Worm (Caenorhabditis elegans) whole organism, late embryonic: ENCODE data around the gene daf-18.

Source experiments
- C08G9.2 ChIP-seq: sonication (generic microtip); optimal IDR thresholded peaks from 2 replicates; lab custom pipeline; 2016; ENCODE audit warnings: mild to moderate bottlenecking, missing genetic modification characterization, moderate library complexity, missing compliant biosample characterization
- C38D4.7 ChIP-seq: fragments of 200-800 bp; sonication (Bioruptor generic); optimal IDR thresholded peaks from 2 replicates; lab custom pipeline; 2018; ENCODE audit warnings: mild to moderate bottlenecking, missing genetic modification characterization, moderate library complexity, missing compliant biosample characterization
- F13H6.1 ChIP-seq: sonication (generic microtip); optimal IDR thresholded peaks from 2 replicates; lab custom pipeline; 2016; ENCODE audit warnings: missing genetic modification characterization, missing compliant biosample characterization
- K09A11.1 ChIP-seq: sonication (generic microtip); optimal IDR thresholded peaks from 2 replicates; lab custom pipeline; 2017; ENCODE audit warnings: antibody characterized with exemption, mild to moderate bottlenecking, missing genetic modification characterization, missing compliant biosample characterization; ENCODE audit not compliant: insufficient read depth
- ceh-14 ChIP-seq: sonication (generic microtip); optimal IDR thresholded peaks from 2 replicates; lab custom pipeline; 2016; ENCODE audit warnings: missing genotype, missing genetic modification characterization, missing compliant biosample characterization
- ceh-18 ChIP-seq: sonication (generic microtip); optimal IDR thresholded peaks from 2 replicates; lab custom pipeline; 2016; ENCODE audit warnings: missing genetic modification characterization, missing compliant biosample characterization
- ceh-19 ChIP-seq: fragments of 200-800 bp; sonication (Bioruptor generic); optimal IDR thresholded peaks from 2 replicates; lab custom pipeline; 2018; ENCODE audit warnings: mild to moderate bottlenecking, missing genetic modification characterization, missing compliant biosample characterization
- ceh-2 ChIP-seq: sonication (generic microtip); optimal IDR thresholded peaks from 2 replicates; lab custom pipeline; 2016; ENCODE audit warnings: missing genotype, missing genetic modification characterization, missing compliant biosample characterization
- ceh-31 ChIP-seq: sonication (generic microtip); optimal IDR thresholded peaks from 2 replicates; lab custom pipeline; 2016; ENCODE audit warnings: missing genetic modification characterization, missing compliant biosample characterization
- ceh-34 ChIP-seq: sonication (generic microtip); optimal IDR thresholded peaks from 2 replicates; lab custom pipeline; 2016; ENCODE audit warnings: mild to moderate bottlenecking, missing genetic modification characterization, missing compliant biosample characterization
- ceh-45 ChIP-seq: fragments of 200-800 bp; sonication (Bioruptor generic); IDR thresholded peaks from 2 replicates; pipeline ENCODE4 v1.3.6; 2022; ENCODE audit warnings: missing genetic modification reagents, missing genetic modification characterization, missing compliant biosample characterization
- ceh-48 ChIP-seq: sonication (generic microtip); optimal IDR thresholded peaks from 2 replicates; lab custom pipeline; 2016; ENCODE audit warnings: missing genetic modification characterization, inconsistent platforms, missing compliant biosample characterization
- ceh-6 ChIP-seq: fragments of 200-800 bp; sonication (Bioruptor generic); optimal IDR thresholded peaks from 2 replicates; lab custom pipeline; 2018; ENCODE audit warnings: mild to moderate bottlenecking, missing genetic modification characterization, missing compliant biosample characterization
- che-1 ChIP-seq: sonication (generic microtip); optimal IDR thresholded peaks from 2 replicates; lab custom pipeline; 2016; ENCODE audit warnings: mild to moderate bottlenecking, missing genetic modification characterization, missing compliant biosample characterization
- dmd-4 ChIP-seq: sonication (generic microtip); optimal IDR thresholded peaks from 2 replicates; lab custom pipeline; 2016; ENCODE audit warnings: borderline replicate concordance, missing genetic modification characterization, missing compliant biosample characterization
- dve-1 ChIP-seq: sonication (generic microtip); optimal IDR thresholded peaks from 2 replicates; lab custom pipeline; 2017; ENCODE audit warnings: antibody characterized with exemption, mild to moderate bottlenecking, missing genetic modification characterization, missing compliant biosample characterization
- elt-2 ChIP-seq: sonication (generic microtip); optimal IDR thresholded peaks from 2 replicates; lab custom pipeline; 2016; ENCODE audit warnings: missing genetic modification reagents, missing genetic modification characterization, missing compliant biosample characterization
- elt-4 ChIP-seq: sonication (generic microtip); optimal IDR thresholded peaks from 2 replicates; lab custom pipeline; 2016; ENCODE audit warnings: missing genetic modification characterization, missing compliant biosample characterization
- eyg-1 ChIP-seq: sonication (generic microtip); optimal IDR thresholded peaks from 2 replicates; lab custom pipeline; 2016; ENCODE audit warnings: missing genotype, missing genetic modification characterization, missing compliant biosample characterization
- fax-1 ChIP-seq: sonication (generic microtip); optimal IDR thresholded peaks from 2 replicates; lab custom pipeline; 2016; ENCODE audit warnings: missing genotype, missing genetic modification characterization, missing compliant biosample characterization
- fkh-6 ChIP-seq: sonication (generic microtip); optimal IDR thresholded peaks from 2 replicates; lab custom pipeline; 2016; ENCODE audit warnings: missing genetic modification characterization, missing compliant biosample characterization
- hlh-13 ChIP-seq: fragments of 200-800 bp; sonication (Bioruptor generic); optimal IDR thresholded peaks from 2 replicates; lab custom pipeline; 2018; ENCODE audit warnings: mild to moderate bottlenecking, missing genetic modification characterization, missing compliant biosample characterization
- hlh-15 ChIP-seq: sonication (generic microtip); optimal IDR thresholded peaks from 2 replicates; lab custom pipeline; 2016; ENCODE audit warnings: missing genetic modification characterization, missing compliant biosample characterization
- hlh-30 ChIP-seq: sonication (generic microtip); optimal IDR thresholded peaks from 2 replicates; lab custom pipeline; 2017; ENCODE audit warnings: antibody characterized with exemption, missing genetic modification characterization, missing compliant biosample characterization; ENCODE audit not compliant: insufficient read depth
- hlh-6 ChIP-seq: sonication (generic microtip); optimal IDR thresholded peaks from 2 replicates; lab custom pipeline; 2016; ENCODE audit warnings: missing genotype, missing genetic modification characterization, missing compliant biosample characterization
- lim-6 ChIP-seq: sonication (generic microtip); optimal IDR thresholded peaks from 2 replicates; lab custom pipeline; 2016; ENCODE audit warnings: missing genetic modification characterization, missing compliant biosample characterization
- mec-3 ChIP-seq: sonication (generic microtip); optimal IDR thresholded peaks from 2 replicates; lab custom pipeline; 2016; ENCODE audit warnings: borderline replicate concordance, missing genetic modification characterization, missing compliant biosample characterization
- nfya-1 ChIP-seq: sonication (generic microtip); optimal IDR thresholded peaks from 2 replicates; lab custom pipeline; 2017; ENCODE audit warnings: missing genetic modification characterization, mild to moderate bottlenecking, missing compliant biosample characterization, antibody characterized with exemption, moderate library complexity
- nhr-232 ChIP-seq: sonication (generic microtip); optimal IDR thresholded peaks from 2 replicates; lab custom pipeline; 2016; ENCODE audit warnings: missing genetic modification characterization, missing compliant biosample characterization
- pag-3 ChIP-seq: sonication (generic microtip); optimal IDR thresholded peaks from 2 replicates; lab custom pipeline; 2016; ENCODE audit warnings: missing compliant biosample characterization, missing genetic modification characterization, borderline replicate concordance
- pax-1 ChIP-seq: fragments of 150-350 bp; optimal IDR thresholded peaks from 2 replicates; lab custom pipeline; 2014; ENCODE audit warnings: missing biosample characterization, missing genetic modification characterization
- pha-2 ChIP-seq: sonication (generic microtip); optimal IDR thresholded peaks from 2 replicates; lab custom pipeline; 2017; ENCODE audit warnings: mild to moderate bottlenecking, missing genetic modification characterization, missing compliant biosample characterization
- pqm-1 ChIP-seq: sonication (generic microtip); optimal IDR thresholded peaks from 2 replicates; lab custom pipeline; 2016; ENCODE audit warnings: missing genetic modification characterization, missing compliant biosample characterization
- pros-1 ChIP-seq: fragments of 150-350 bp; optimal IDR thresholded peaks from 2 replicates; lab custom pipeline; 2014; ENCODE audit warnings: missing biosample characterization, missing genetic modification reagents, missing genetic modification characterization
- ref-2 ChIP-seq: sonication (generic microtip); optimal IDR thresholded peaks from 2 replicates; lab custom pipeline; 2016; ENCODE audit warnings: missing genetic modification characterization, missing compliant biosample characterization
- rnt-1 ChIP-seq: sonication (generic microtip); optimal IDR thresholded peaks from 2 replicates; lab custom pipeline; 2016; ENCODE audit warnings: missing genetic modification characterization, missing compliant biosample characterization
- sox-2 ChIP-seq: fragments of 200-800 bp; sonication (Bioruptor generic); IDR thresholded peaks from 2 replicates; pipeline ENCODE4 v1.3.6; 2022; ENCODE audit warnings: missing genetic modification reagents, missing genetic modification characterization, missing compliant biosample characterization
- sox-4 ChIP-seq: sonication (generic microtip); optimal IDR thresholded peaks from 2 replicates; lab custom pipeline; 2017; ENCODE audit warnings: mild to moderate bottlenecking, missing genetic modification characterization, inconsistent platforms, missing compliant biosample characterization
- syd-9 ChIP-seq: sonication (generic microtip); optimal IDR thresholded peaks from 2 replicates; lab custom pipeline; 2016; ENCODE audit warnings: mild to moderate bottlenecking, missing genetic modification characterization, moderate library complexity, missing compliant biosample characterization
- tbx-2 ChIP-seq: sonication (generic microtip); optimal IDR thresholded peaks from 2 replicates; lab custom pipeline; 2016; ENCODE audit warnings: missing genetic modification characterization, missing compliant biosample characterization
- tbx-7 ChIP-seq: sonication (generic microtip); optimal IDR thresholded peaks from 2 replicates; lab custom pipeline; 2016; ENCODE audit warnings: missing genotype, missing genetic modification characterization, missing compliant biosample characterization
- ttx-3 ChIP-seq: sonication (generic microtip); optimal IDR thresholded peaks from 2 replicates; lab custom pipeline; 2016; ENCODE audit warnings: missing genetic modification reagents, missing genetic modification characterization, missing compliant biosample characterization
- unc-3 ChIP-seq, 2 experiments: fragments of 200-800 bp in 1 of 2; sonication (Bioruptor generic) in 1 of 2; sonication (generic microtip) in 1 of 2; conservative IDR thresholded peaks in 1 of 2; optimal IDR thresholded peaks in 1 of 2; 2 replicates each; pipeline versions ENCODE4 v1.3.6 to Lab custom; 2016 to 2022; ENCODE audit warnings: missing compliant biosample characterization in 2 of 2, missing genetic modification characterization in 2 of 2, missing genetic modification reagents in 1 of 2
- unc-42 ChIP-seq: sonication (generic microtip); optimal IDR thresholded peaks from 2 replicates; lab custom pipeline; 2016; ENCODE audit warnings: missing genotype, missing genetic modification characterization, missing compliant biosample characterization
- unc-86 ChIP-seq: sonication (generic microtip); optimal IDR thresholded peaks from 2 replicates; lab custom pipeline; 2016; ENCODE audit warnings: missing genetic modification characterization, missing compliant biosample characterization
- zip-5 ChIP-seq: sonication (generic microtip); optimal IDR thresholded peaks from 2 replicates; lab custom pipeline; 2016; ENCODE audit warnings: missing genetic modification characterization, missing compliant biosample characterization
- ztf-16 ChIP-seq: sonication (generic microtip); optimal IDR thresholded peaks from 2 replicates; lab custom pipeline; 2017; ENCODE audit warnings: missing genetic modification characterization, missing compliant biosample characterization

Gene daf-18

DNA sequence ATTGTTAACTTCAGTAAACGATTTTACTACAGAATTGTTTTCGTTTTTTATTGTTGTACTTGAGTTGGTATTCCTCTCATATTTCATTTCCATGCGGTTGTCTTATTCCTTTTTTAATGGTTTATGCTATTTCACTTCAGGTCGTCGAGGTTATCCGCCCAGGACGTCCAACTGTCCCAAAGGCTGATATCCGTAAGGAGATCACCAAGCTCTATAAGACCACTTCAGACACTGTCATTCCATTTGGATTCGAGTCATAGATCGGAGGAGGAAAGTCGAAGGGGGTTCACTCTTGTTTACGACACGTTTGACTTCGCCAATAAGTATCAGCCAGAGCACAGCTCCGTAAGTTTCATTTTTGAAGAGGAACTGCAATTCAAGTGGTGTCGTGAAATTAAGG is 38.4 kb downstream of the daf-18 start, which contains the start of gene T07A9.14:
Gene T07A9.14, plus strand, starts transcription at position 124 of the 400 bp plus-strand sequence.
- no peak for TF ChIP-seq sox-2 (GFP tag; lab: Robert Waterston, UW)
- no peak for TF ChIP-seq hlh-30
- TF ChIP-seq pha-2: no peak

DNA sequence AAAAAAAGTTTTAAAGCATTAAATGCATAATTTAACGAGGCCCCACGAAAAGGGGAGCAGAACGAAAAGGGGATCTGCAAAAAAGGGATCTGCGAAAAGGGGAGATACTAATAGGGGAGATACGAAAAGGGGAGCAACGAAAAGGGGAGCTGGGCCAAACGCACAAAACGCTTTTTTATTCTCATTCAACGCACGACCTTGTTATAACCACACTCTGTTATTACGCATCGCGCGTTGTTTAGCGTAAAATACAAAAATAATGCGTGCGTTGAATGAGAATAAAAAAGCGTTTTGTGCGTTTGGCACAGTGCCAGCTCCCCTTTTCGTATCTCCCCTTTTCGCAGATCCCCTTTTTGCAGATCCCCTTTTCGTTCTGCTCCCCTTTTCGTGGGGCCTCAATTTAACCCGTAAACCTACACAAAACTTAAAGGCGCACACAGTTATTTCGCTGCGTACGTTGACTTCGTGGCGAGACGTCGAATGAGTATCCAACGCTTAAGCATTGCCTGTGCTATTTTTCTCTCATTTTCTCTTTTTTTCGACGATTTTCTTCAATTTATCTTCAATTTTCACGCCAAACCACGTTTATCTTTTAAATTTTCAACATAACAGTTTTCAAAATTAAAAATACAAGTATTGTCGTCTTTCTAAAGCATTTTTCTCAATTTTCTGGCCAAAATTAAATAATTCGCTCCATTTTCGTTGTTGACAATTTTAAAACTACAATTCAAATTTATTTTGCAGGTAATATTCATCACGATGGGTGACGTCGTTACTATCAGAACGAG is 39.6 kb downstream of the daf-18 start, which contains the start of gene rps-24:
Gene rps-24, plus strand, starts transcription at position 738 of the 788 bp plus-strand sequence.
- TF ChIP-seq eyg-1 (tag; lab: Kevin White, UChicago) (peak; percentile 70), ceh-2 (tag; lab: Kevin White, UChicago) (peak; percentile 98), ceh-18 (tag; lab: Kevin White, UChicago) (peak; percentile 97), ceh-14 (peak; percentile 98), tbx-2 (peak; percentile 98), pqm-1 (peak; percentile 97), ceh-31 (peak; percentile 100), ref-2 (peak; percentile 97), pax-1 (tag; lab: Kevin White, UChicago) (peak; percentile 10), nhr-232 (tag; lab: Kevin White, UChicago) (peak; percentile 48), che-1 (peak; percentile 43), dmd-4 (tag; lab: Kevin White, UChicago) (peak; percentile 93), F13H6.1 (tag; lab: Kevin White, UChicago) (peak; percentile 96), unc-86 (tag; lab: Kevin White, UChicago) (peak; percentile 86), unc-3 (GFP tag; conservative IDR thresholded peaks at IDR 0.05; lab: Robert Waterston, UW) (peak; percentile 69), unc-3 (tag; optimal IDR thresholded peaks at IDR 0.05; lab: Kevin White, UChicago) (peak; percentile 81), elt-4 (peak; percentile 88), pha-2 (peak; percentile 33), syd-9 (peak; percentile 90), hlh-15 (peak; percentile 75), pros-1 (tag; lab: Kevin White, UChicago) (peak; percentile 22), ztf-16 (tag; lab: Kevin White, UChicago) (peak; percentile 78), ceh-19 (GFP tag; lab: Kevin White, UChicago) (peak; percentile 85), C38D4.7 (GFP tag; lab: Kevin White, UChicago) (peak; percentile 51), hlh-13 (GFP tag; lab: Kevin White, UChicago) (peak; percentile 49), rnt-1 (tag; lab: Kevin White, UChicago) (peak; percentile 98), dve-1 (tag; lab: Kevin White, UChicago) (peak; percentile 61), ceh-34 (tag; lab: Kevin White, UChicago) (peak; percentile 97), mec-3 (peak; percentile 98), pag-3 (peak; percentile 94), tbx-7 (tag; lab: Kevin White, UChicago) (peak; percentile 92), K09A11.1 (tag; lab: Kevin White, UChicago) (peak; percentile 17), unc-42 (tag; lab: Kevin White, UChicago) (peak; percentile 95), sox-4 (tag; lab: Kevin White, UChicago) (peak; percentile 60), hlh-30 (peak; percentile 26), ttx-3 (tag; lab: Kevin White, UChicago) (peak; percentile 66), fkh-6 (tag; lab: Kevin White, UChicago) (peak; percentile 86), ceh-48 (peak; percentile 63), fax-1 (tag; lab: Kevin White, UChicago) (peak; percentile 93), zip-5 (tag; lab: Kevin White, UChicago) (peak; percentile 91), C08G9.2 (tag; lab: Kevin White, UChicago) (peak; percentile 96), ceh-45 (GFP tag; lab: Robert Waterston, UW) (peak; percentile 68), nfya-1 (tag; lab: Kevin White, UChicago) (peak; percentile 86), elt-2 (tag; lab: Kevin White, UChicago) (peak; percentile 78), ceh-6 (peak; percentile 48), hlh-6 (tag; lab: Kevin White, UChicago) (peak; percentile 86), lim-6 (peak; percentile 97)
